Fruit fly (Drosophila melanogaster) S2 (cell line): Measurements from ENCODE around the gene Poxm.

Source experiments
- CG8478 ChIP-seq: fragments of >200 bp; optimal IDR thresholded peaks from 2 replicates; lab custom pipeline; 2018
- CTCF ChIP-seq, 2 experiments: fragments of >200 bp; optimal IDR thresholded peaks; 2 replicates each; lab custom pipeline; 2018

dm6 chr3R:8347279-8347678 lies 13.7 kb upstream of the Poxm start, which contains the start of gene CG7352:
- TF ChIP-seq CTCF (optimal IDR thresholded peaks at IDR 0.05; lab: Kevin White, UChicago) (no peak), CG8478 (lab: Kevin White, UChicago) (no peak)
